Worm (Caenorhabditis elegans) whole organism, L1 larva: ENCODE data around the gene Y69E1A.8.
A peak's percentile ranks its signal among the peaks of the same experiment; 100 is the strongest.

Source experiments
- aha-1 ChIP-seq: fragments of 150-350 bp; optimal IDR thresholded peaks from 2 replicates; lab custom pipeline; 2014; ENCODE audit warnings: missing biosample characterization, missing genetic modification characterization
- aly-2 ChIP-seq: fragments of 150-350 bp; optimal IDR thresholded peaks from 2 replicates; lab custom pipeline; 2014; ENCODE audit warnings: missing biosample characterization, missing genetic modification characterization
- ama-1 ChIP-seq: fragments of 150-350 bp; optimal IDR thresholded peaks from 2 replicates; lab custom pipeline; 2014
- blmp-1 ChIP-seq: fragments of 150-350 bp; optimal IDR thresholded peaks from 2 replicates; lab custom pipeline; 2014; ENCODE audit warnings: missing biosample characterization, missing genetic modification characterization
- ces-1 ChIP-seq: fragments of 150-350 bp; optimal IDR thresholded peaks from 2 replicates; lab custom pipeline; 2014; ENCODE audit warnings: missing biosample characterization, missing genetic modification reagents, missing genetic modification characterization
- dsc-1 ChIP-seq: sonication (generic microtip); optimal IDR thresholded peaks from 2 replicates; lab custom pipeline; 2016; ENCODE audit warnings: mild to moderate bottlenecking, missing genetic modification characterization, missing compliant biosample characterization
- egl-13 ChIP-seq: sonication (generic microtip); optimal IDR thresholded peaks from 2 replicates; lab custom pipeline; 2016; ENCODE audit warnings: missing genotype, missing genetic modification reagents, missing genetic modification characterization, missing compliant biosample characterization
- elt-3 ChIP-seq, 6 experiments: fragments of 150-350 bp in 1 of 6; sonication (generic microtip); optimal IDR thresholded peaks; 2 replicates each; lab custom pipeline; 2017 to 2018; ENCODE audit warnings: missing biosample characterization in 6 of 6, missing genetic modification characterization in 6 of 6, inconsistent platforms in 1 of 6
- lsy-2 ChIP-seq, 2 experiments: fragments of 150-350 bp; optimal IDR thresholded peaks; 2 replicates each; lab custom pipeline; 2014; ENCODE audit warnings: missing biosample characterization in 2 of 2, missing genetic modification characterization in 2 of 2
- nhr-11 ChIP-seq: fragments of 150-350 bp; optimal IDR thresholded peaks from 2 replicates; lab custom pipeline; 2014; ENCODE audit warnings: missing biosample characterization, missing genetic modification characterization
- nhr-237 ChIP-seq: fragments of 150-350 bp; optimal IDR thresholded peaks from 2 replicates; lab custom pipeline; 2014; ENCODE audit warnings: missing biosample characterization, missing genetic modification characterization
- unc-62 ChIP-seq: fragments of 150-350 bp; optimal IDR thresholded peaks from 2 replicates; lab custom pipeline; 2014; ENCODE audit warnings: missing biosample characterization, missing genetic modification reagents, missing genetic modification characterization
- ztf-4 ChIP-seq: fragments of 150-350 bp; optimal IDR thresholded peaks from 2 replicates; lab custom pipeline; 2014; ENCODE audit warnings: missing biosample characterization, missing genetic modification characterization

- TF ChIP-seq aly-2 (tag; lab: Kevin White, UChicago) (no peak), ces-1 (no peak), ama-1 (no peak), nhr-237 (no peak), egl-13 (tag; lab: Kevin White, UChicago) (no peak), nhr-11 (tag; lab: Kevin White, UChicago) (no peak), blmp-1 (tag; lab: Kevin White, UChicago) (no peak), dsc-1 (tag; lab: Kevin White, UChicago) (no peak), elt-3 (tag; optimal IDR thresholded peaks at IDR 0.05; lab: Kevin White, UChicago) (no peak), aha-1 (tag; lab: Kevin White, UChicago) (no peak), lsy-2 (tag; optimal IDR thresholded peaks at IDR 0.05; lab: Kevin White, UChicago) (peak in 1 of 2 experiments; percentile 9), ztf-4 (tag; lab: Kevin White, UChicago) (no peak), unc-62 (GFP tag; lab: Kevin White, UChicago) (no peak)
These were observed 40.0 kb downstream of the Y69E1A.8 start for ce11 chrIV:11006383-11006782.
